Worm (Caenorhabditis elegans) whole organism, L1 larva: ENCODE results near the gene vha-14.

Experiments used
- C16A3.4 ChIP-seq: fragments of 150-350 bp; optimal IDR thresholded peaks from 2 replicates; lab custom pipeline; 2014; ENCODE audit warnings: missing biosample characterization, missing genetic modification characterization
- C34B4.2 ChIP-seq: sonication (generic microtip); optimal IDR thresholded peaks from 2 replicates; lab custom pipeline; 2017; ENCODE audit warnings: mild to moderate bottlenecking, missing genetic modification characterization, missing compliant biosample characterization
- F16B12.6 ChIP-seq: fragments of 150-350 bp; optimal IDR thresholded peaks from 2 replicates; lab custom pipeline; 2014; ENCODE audit warnings: missing biosample characterization, missing genetic modification characterization
- Y116A8C.19 ChIP-seq: sonication (generic microtip); optimal IDR thresholded peaks from 2 replicates; lab custom pipeline; 2016; ENCODE audit warnings: missing compliant biosample characterization, missing genetic modification characterization, borderline replicate concordance
- aha-1 ChIP-seq: fragments of 150-350 bp; optimal IDR thresholded peaks from 2 replicates; lab custom pipeline; 2014; ENCODE audit warnings: missing biosample characterization, missing genetic modification characterization
- blmp-1 ChIP-seq: fragments of 150-350 bp; optimal IDR thresholded peaks from 2 replicates; lab custom pipeline; 2014; ENCODE audit warnings: missing biosample characterization, missing genetic modification characterization
- ceh-8 ChIP-seq: fragments of 200-800 bp; sonication (Bioruptor generic); optimal IDR thresholded peaks from 2 replicates; lab custom pipeline; 2018; ENCODE audit warnings: mild to moderate bottlenecking, missing genetic modification characterization, moderate library complexity, missing compliant biosample characterization
- ceh-88 ChIP-seq: fragments of 200-800 bp; sonication (Bioruptor generic); IDR thresholded peaks from 2 replicates; pipeline ENCODE4 v1.3.6; 2022; ENCODE audit warnings: missing genetic modification characterization, missing compliant biosample characterization
- ces-1 ChIP-seq: fragments of 150-350 bp; optimal IDR thresholded peaks from 2 replicates; lab custom pipeline; 2014; ENCODE audit warnings: missing biosample characterization, missing genetic modification reagents, missing genetic modification characterization
- dpl-1 ChIP-seq, 3 experiments: fragments of 150-350 bp in 2 of 3; sonication (generic microtip) in 1 of 3; optimal IDR thresholded peaks; 2 replicates each; lab custom pipeline; 2014 to 2017; ENCODE audit warnings: missing biosample characterization in 3 of 3, missing genetic modification characterization in 3 of 3, missing genetic modification reagents in 3 of 3
- efl-3 ChIP-seq: fragments of 200-800 bp; sonication (Bioruptor generic); optimal IDR thresholded peaks from 2 replicates; lab custom pipeline; 2018; ENCODE audit warnings: mild to moderate bottlenecking, missing genetic modification characterization, missing compliant biosample characterization
- egl-13 ChIP-seq: sonication (generic microtip); optimal IDR thresholded peaks from 2 replicates; lab custom pipeline; 2016; ENCODE audit warnings: missing genotype, missing genetic modification reagents, missing genetic modification characterization, missing compliant biosample characterization
- egl-27 ChIP-seq, 2 experiments: fragments of 150-350 bp in 1 of 2; sonication (generic microtip); optimal IDR thresholded peaks; 3 replicates each; lab custom pipeline; 2017 to 2018; ENCODE audit warnings: missing biosample characterization in 2 of 2, missing genetic modification characterization in 2 of 2, missing genetic modification reagents in 2 of 2
- elt-2 ChIP-seq: sonication (generic microtip); optimal IDR thresholded peaks from 2 replicates; lab custom pipeline; 2016; ENCODE audit warnings: missing genetic modification characterization, mild to moderate bottlenecking, inconsistent platforms, missing compliant biosample characterization, missing genetic modification reagents
- elt-3 ChIP-seq, 6 experiments: fragments of 150-350 bp in 1 of 6; sonication (generic microtip); optimal IDR thresholded peaks; 2 replicates each; lab custom pipeline; 2017 to 2018; ENCODE audit warnings: missing biosample characterization in 6 of 6, missing genetic modification characterization in 6 of 6, inconsistent platforms in 1 of 6
- ets-5 ChIP-seq: fragments of 200-800 bp; sonication (Bioruptor generic); IDR thresholded peaks from 2 replicates; pipeline ENCODE4 v1.3.6; 2022; ENCODE audit warnings: missing genetic modification characterization, missing compliant biosample characterization
- fkh-10 ChIP-seq: sonication (generic microtip); optimal IDR thresholded peaks from 2 replicates; lab custom pipeline; 2017; ENCODE audit warnings: missing biosample characterization, missing genetic modification reagents, missing genetic modification characterization
- fos-1 ChIP-seq: fragments of 150-350 bp; optimal IDR thresholded peaks from 2 replicates; lab custom pipeline; 2014; ENCODE audit warnings: missing biosample characterization, missing genetic modification characterization
- grh-1 ChIP-seq: fragments of 200-800 bp; sonication (Bioruptor generic); IDR thresholded peaks from 2 replicates; pipeline ENCODE4 v1.3.6; 2022; ENCODE audit warnings: missing genetic modification reagents, missing genetic modification characterization, missing compliant biosample characterization
- hlh-17 ChIP-seq: fragments of 200-800 bp; sonication (Bioruptor generic); optimal IDR thresholded peaks from 2 replicates; lab custom pipeline; 2018; ENCODE audit warnings: missing genetic modification characterization, mild to moderate bottlenecking, missing compliant biosample characterization, moderate library complexity, borderline replicate concordance
- irx-1 ChIP-seq: sonication (generic microtip); optimal IDR thresholded peaks from 2 replicates; lab custom pipeline; 2016; ENCODE audit warnings: missing genetic modification characterization, missing compliant biosample characterization
- lin-13 ChIP-seq: fragments of 150-350 bp; optimal IDR thresholded peaks from 2 replicates; lab custom pipeline; 2014; ENCODE audit warnings: missing biosample characterization, missing genetic modification reagents, missing genetic modification characterization
- lin-14 ChIP-seq: fragments of 200-800 bp; sonication (Bioruptor generic); optimal IDR thresholded peaks from 2 replicates; lab custom pipeline; 2018; ENCODE audit warnings: mild to moderate bottlenecking, missing genetic modification characterization, moderate library complexity, missing compliant biosample characterization
- lin-15B ChIP-seq: fragments of 150-350 bp; sonication (generic microtip); optimal IDR thresholded peaks from 3 replicates; lab custom pipeline; 2014; ENCODE audit warnings: missing biosample characterization, missing genetic modification characterization
- lsy-2 ChIP-seq, 2 experiments: fragments of 150-350 bp; optimal IDR thresholded peaks; 2 replicates each; lab custom pipeline; 2014; ENCODE audit warnings: missing biosample characterization in 2 of 2, missing genetic modification characterization in 2 of 2
- mab-9 ChIP-seq: fragments of 200-800 bp; sonication (Bioruptor generic); IDR thresholded peaks from 2 replicates; pipeline ENCODE4 v1.3.6; 2022; ENCODE audit warnings: missing genetic modification reagents, missing genetic modification characterization, missing compliant biosample characterization
- mdl-1 ChIP-seq, 2 experiments: fragments of 150-350 bp; optimal IDR thresholded peaks; 2 replicates each; lab custom pipeline; 2014 to 2017; ENCODE audit warnings: missing biosample characterization in 2 of 2, missing genetic modification characterization in 2 of 2, inconsistent platforms in 1 of 2
- mef-2 ChIP-seq: fragments of 150-350 bp; optimal IDR thresholded peaks from 2 replicates; lab custom pipeline; 2014; ENCODE audit warnings: missing biosample characterization, missing genetic modification characterization
- nhr-12 ChIP-seq: sonication (generic microtip); optimal IDR thresholded peaks from 2 replicates; lab custom pipeline; 2017; ENCODE audit warnings: missing biosample characterization, missing genetic modification characterization
- nhr-19 ChIP-seq: fragments of 200-800 bp; sonication (Bioruptor generic); conservative IDR thresholded peaks from 2 replicates; pipeline ENCODE4 v1.3.6; 2022; ENCODE audit warnings: missing genetic modification characterization, missing compliant biosample characterization
- nhr-20 ChIP-seq: sonication (generic microtip); optimal IDR thresholded peaks from 2 replicates; lab custom pipeline; 2016; ENCODE audit warnings: mild to moderate bottlenecking, missing genetic modification characterization, missing compliant biosample characterization
- nhr-237 ChIP-seq: fragments of 150-350 bp; optimal IDR thresholded peaks from 2 replicates; lab custom pipeline; 2014; ENCODE audit warnings: missing biosample characterization, missing genetic modification characterization
- nhr-28 ChIP-seq: fragments of 150-350 bp; optimal IDR thresholded peaks from 2 replicates; lab custom pipeline; 2014; ENCODE audit warnings: missing biosample characterization, missing genetic modification characterization
- nhr-71 ChIP-seq: sonication (generic microtip); optimal IDR thresholded peaks from 2 replicates; lab custom pipeline; 2016; ENCODE audit warnings: mild to moderate bottlenecking, missing genetic modification characterization, moderate library complexity, missing compliant biosample characterization
- nhr-76 ChIP-seq: sonication (generic microtip); optimal IDR thresholded peaks from 2 replicates; lab custom pipeline; 2017; ENCODE audit warnings: missing biosample characterization, missing genetic modification characterization
- nhr-77 ChIP-seq: fragments of 150-350 bp; optimal IDR thresholded peaks from 2 replicates; lab custom pipeline; 2014; ENCODE audit warnings: missing biosample characterization, missing genetic modification characterization
- skn-1 ChIP-seq: fragments of 150-350 bp; optimal IDR thresholded peaks from 2 replicates; lab custom pipeline; 2014; ENCODE audit warnings: missing biosample characterization, missing genetic modification characterization
- snpc-4 ChIP-seq: fragments of 150-350 bp; optimal IDR thresholded peaks from 2 replicates; lab custom pipeline; 2014; ENCODE audit warnings: missing biosample characterization, missing genetic modification characterization
- sox-4 ChIP-seq: sonication (generic microtip); optimal IDR thresholded peaks from 2 replicates; lab custom pipeline; 2016; ENCODE audit warnings: missing genetic modification characterization, missing compliant biosample characterization
- sptf-1 ChIP-seq: fragments of 150-350 bp; optimal IDR thresholded peaks from 2 replicates; lab custom pipeline; 2014; ENCODE audit warnings: missing biosample characterization, missing genetic modification characterization
- sup-37 ChIP-seq: fragments of 200-800 bp; sonication (Bioruptor generic); optimal IDR thresholded peaks from 2 replicates; lab custom pipeline; 2018; ENCODE audit warnings: mild to moderate bottlenecking, missing genetic modification characterization, missing compliant biosample characterization
- swsn-7 ChIP-seq: sonication (generic microtip); optimal IDR thresholded peaks from 2 replicates; lab custom pipeline; 2016; ENCODE audit warnings: missing genetic modification characterization, missing compliant biosample characterization
- tbx-2 ChIP-seq: sonication (generic microtip); optimal IDR thresholded peaks from 2 replicates; lab custom pipeline; 2016; ENCODE audit warnings: missing genetic modification characterization, missing compliant biosample characterization
- unc-30 ChIP-seq: sonication (generic microtip); optimal IDR thresholded peaks from 2 replicates; lab custom pipeline; 2017; ENCODE audit warnings: missing biosample characterization, missing genetic modification characterization
- unc-62 ChIP-seq: fragments of 150-350 bp; optimal IDR thresholded peaks from 2 replicates; lab custom pipeline; 2014; ENCODE audit warnings: missing biosample characterization, missing genetic modification reagents, missing genetic modification characterization
- unc-86 ChIP-seq: sonication (generic microtip); optimal IDR thresholded peaks from 2 replicates; lab custom pipeline; 2016; ENCODE audit warnings: missing genetic modification characterization, missing compliant biosample characterization
- vab-15 ChIP-seq: sonication (generic microtip); optimal IDR thresholded peaks from 2 replicates; lab custom pipeline; 2017; ENCODE audit warnings: missing genotype, mild to moderate bottlenecking, missing genetic modification characterization, missing compliant biosample characterization
- zip-4 ChIP-seq: fragments of 200-800 bp; sonication (Bioruptor generic); optimal IDR thresholded peaks from 2 replicates; lab custom pipeline; 2018; ENCODE audit warnings: mild to moderate bottlenecking, missing genetic modification characterization, moderate library complexity, missing compliant biosample characterization
- ztf-4 ChIP-seq: fragments of 150-350 bp; optimal IDR thresholded peaks from 2 replicates; lab custom pipeline; 2014; ENCODE audit warnings: missing biosample characterization, missing genetic modification characterization

Gene vha-14

DNA sequence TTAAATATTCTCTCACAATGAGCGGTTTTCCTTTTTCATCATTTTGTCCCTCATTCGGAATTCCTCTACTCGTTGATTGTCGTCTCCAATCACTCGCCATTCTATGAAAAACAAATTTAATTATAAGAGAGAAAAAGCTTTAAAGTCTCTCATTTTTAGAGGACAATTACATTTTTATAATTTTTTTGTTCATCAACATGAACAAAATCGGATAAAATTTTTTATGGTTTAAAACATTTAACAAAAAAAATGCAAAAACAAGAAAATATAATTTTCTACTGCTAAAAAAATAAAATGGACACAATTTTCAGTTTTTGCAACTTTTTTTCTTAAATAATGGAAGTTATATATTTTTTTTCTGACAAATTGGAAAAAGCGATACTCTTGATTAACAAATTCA is 8.2 kb downstream of the vha-14 start, which contains the start of gene F55H2.7:
F55H2.7 (minus strand) TSS at position 101 of the 400 bp plus-strand sequence.
- TF ChIP-seq mab-9 (GFP tag; lab: Robert Waterston, UW) (no peak), nhr-76 (tag; lab: Kevin White, UChicago) (no peak), nhr-19 (GFP tag; lab: Robert Waterston, UW) (no peak), C16A3.4 (tag; lab: Kevin White, UChicago) (no peak), ceh-8 (GFP tag; lab: Kevin White, UChicago) (no peak), grh-1 (GFP tag; lab: Robert Waterston, UW) (no peak)

DNA sequence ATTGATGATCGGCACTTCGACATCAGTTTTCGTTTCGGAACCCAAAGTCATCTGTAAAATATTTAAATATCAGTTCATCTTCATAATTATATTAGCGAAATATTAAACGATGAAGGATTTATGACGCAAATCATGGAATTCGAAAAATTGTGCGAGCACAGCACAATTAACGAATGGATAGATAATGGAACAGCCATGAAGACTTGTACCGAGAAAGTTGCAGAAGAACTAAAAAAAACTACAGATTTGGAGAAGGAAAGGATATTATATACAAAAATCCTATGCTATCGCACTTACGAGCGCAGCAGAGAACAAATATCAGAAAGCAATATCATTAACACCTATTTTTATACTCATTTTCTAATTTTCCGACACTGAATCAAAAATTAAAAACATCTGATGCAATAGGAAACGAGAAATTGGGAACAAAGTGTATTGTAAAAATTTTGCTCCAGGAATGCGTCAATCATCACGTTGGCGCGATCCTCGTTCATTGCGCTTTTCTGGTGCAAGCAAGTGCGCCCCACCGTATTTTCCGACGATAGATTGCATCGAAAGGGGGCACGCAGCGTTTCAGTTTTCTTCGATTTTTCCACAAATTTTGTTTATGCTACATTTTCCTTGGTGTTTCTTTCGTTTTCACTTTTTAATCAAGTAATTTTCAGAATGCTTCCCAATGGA is 13.7 kb downstream of the vha-14 start, which contains the start of the genes clu-1 and prp-40:
clu-1 (minus strand) TSS at position 51 of the 681 bp plus-strand sequence.
prp-40 (plus strand) TSS at position 666 of the 681 bp plus-strand sequence.
- TF ChIP-seq nhr-237 (peak; percentile 55), skn-1 (tag; lab: Kevin White, UChicago) (peak; percentile 78), lsy-2 (tag; optimal IDR thresholded peaks at IDR 0.05; lab: Kevin White, UChicago) (peak; percentile 94 to 96), aha-1 (tag; lab: Kevin White, UChicago) (peak; percentile 40), sup-37 (peak; percentile 33), nhr-77 (tag; lab: Kevin White, UChicago) (peak; percentile 81), ces-1 (no peak), sptf-1 (tag; lab: Kevin White, UChicago) (no peak), fkh-10 (GFP tag; lab: Kevin White, UChicago) (peak; percentile 57), ceh-88 (no peak), C34B4.2 (tag; lab: Kevin White, UChicago) (no peak), tbx-2 (tag; lab: Kevin White, UChicago) (peak; percentile 92), sox-4 (tag; lab: Kevin White, UChicago) (peak; percentile 60), efl-3 (no peak), nhr-20 (tag; lab: Kevin White, UChicago) (peak; percentile 93), vab-15 (tag; lab: Kevin White, UChicago) (no peak), unc-62 (GFP tag; lab: Kevin White, UChicago) (no peak), fos-1 (tag; lab: Kevin White, UChicago) (peak; percentile 86), nhr-28 (tag; lab: Kevin White, UChicago) (no peak), hlh-17 (no peak), unc-30 (no peak), mdl-1 (tag; optimal IDR thresholded peaks at IDR 0.05; lab: Kevin White, UChicago) (peak in 1 of 2 experiments; percentile 83), Y116A8C.19 (tag; lab: Kevin White, UChicago) (no peak), nhr-12 (tag; lab: Kevin White, UChicago) (no peak), nhr-71 (tag; lab: Kevin White, UChicago) (peak; percentile 94), irx-1 (peak; percentile 77), ets-5 (GFP tag; lab: Robert Waterston, UW) (no peak), C16A3.4 (tag; lab: Kevin White, UChicago) (peak; percentile 94), elt-2 (tag; lab: Kevin White, UChicago) (peak; percentile 56), swsn-7 (tag; lab: Kevin White, UChicago) (peak; percentile 91), elt-3 (tag; optimal IDR thresholded peaks at IDR 0.05; lab: Kevin White, UChicago) (peak in 3 of 6 experiments; percentile 21 to 86 (median 68)), unc-86 (tag; lab: Kevin White, UChicago) (peak; percentile 88), lin-15B (tag; lab: Kevin White, UChicago) (peak; percentile 93), mef-2 (tag; lab: Kevin White, UChicago) (peak; percentile 71), nhr-76 (tag; lab: Kevin White, UChicago) (no peak), blmp-1 (tag; lab: Kevin White, UChicago) (no peak), lin-13 (GFP tag; lab: Kevin White, UChicago) (peak; percentile 89), zip-4 (peak; percentile 52), F16B12.6 (tag; lab: Kevin White, UChicago) (peak; percentile 72), grh-1 (GFP tag; lab: Robert Waterston, UW) (peak; percentile 78), snpc-4 (tag; lab: Kevin White, UChicago) (peak; percentile 78), dpl-1 (GFP tag; optimal IDR thresholded peaks at IDR 0.05; lab: Kevin White, UChicago) (peak; percentile 83 to 87 (median 86)), egl-13 (tag; lab: Kevin White, UChicago) (peak; percentile 71), ztf-4 (peak; percentile 83), lin-14 (GFP tag; lab: Kevin White, UChicago) (peak; percentile 90), egl-27 (tag; optimal IDR thresholded peaks at IDR 0.05; lab: Kevin White, UChicago) (no peak)
